Fruit fly (Drosophila melanogaster): ENCODE data around the gene RFeSP.

dm6 chr2L:1619191-1619590, 5.2 kb upstream of the RFeSP start:
- TF ChIP-seq CG6276 (GFP tag; optimal IDR thresholded peaks at IDR 0.05) (no peak), CG8319 (GFP tag; optimal IDR thresholded peaks at IDR 0.05) (no peak), cyc (GFP tag; optimal IDR thresholded peaks at IDR 0.05) (no peak), CG6808 (GFP tag; optimal IDR thresholded peaks at IDR 0.05) (no peak), fd85E (GFP tag; optimal IDR thresholded peaks at IDR 0.05) (no peak), CG11294 (GFP tag; IDR thresholded peaks at IDR 0.05) (no peak), Smox (GFP tag; optimal IDR thresholded peaks at IDR 0.05) (no peak), lz (GFP tag; optimal IDR thresholded peaks at IDR 0.05) (no peak), CG6792 (GFP tag; optimal IDR thresholded peaks at IDR 0.05) (no peak), spab (GFP tag; optimal IDR thresholded peaks at IDR 0.05) (no peak)

All from whole organism, prepupa.